Worm (Caenorhabditis elegans) whole organism, L4 larva: ENCODE data around the gene ZC477.7.

ENCODE experiments used
- R02D3.7 ChIP-seq: fragments of 150-350 bp; sonication (generic microtip); optimal IDR thresholded peaks from 3 replicates; lab custom pipeline; 2014; ENCODE audit warnings: missing biosample characterization, missing genetic modification characterization
- aha-1 ChIP-seq: fragments of 150-350 bp; peaks from one replicate; lab custom pipeline; 2014; ENCODE audit warnings: missing biosample characterization, missing genetic modification characterization
- arid-1 ChIP-seq: fragments of 200-800 bp; sonication (Bioruptor generic); conservative IDR thresholded peaks from 2 replicates; pipeline ENCODE4 v1.3.6; 2022; ENCODE audit warnings: missing genetic modification reagents, missing genetic modification characterization, missing compliant biosample characterization
- daf-12 ChIP-seq: fragments of 150-350 bp; optimal IDR thresholded peaks from 2 replicates; lab custom pipeline; 2014; ENCODE audit warnings: missing biosample characterization, missing genetic modification reagents, missing genetic modification characterization
- daf-16 ChIP-seq, 3 experiments: sonication (generic microtip); optimal IDR thresholded peaks; 2 replicates each; lab custom pipeline; 2016 to 2017; ENCODE audit warnings: missing genetic modification characterization in 3 of 3, missing genetic modification reagents in 3 of 3, mild to moderate bottlenecking in 2 of 3, missing compliant biosample characterization in 2 of 3, missing biosample characterization in 1 of 3, moderate library complexity in 1 of 3
- dmd-6 ChIP-seq: fragments of 200-800 bp; sonication (Bioruptor generic); IDR thresholded peaks from 2 replicates; pipeline ENCODE4 v1.3.6; 2022; ENCODE audit warnings: missing genetic modification reagents, missing genetic modification characterization, missing compliant biosample characterization
- dmd-8 ChIP-seq: fragments of 200-800 bp; sonication (Bioruptor generic); IDR thresholded peaks from 2 replicates; pipeline ENCODE4 v1.3.6; 2022; ENCODE audit warnings: missing genetic modification characterization, missing compliant biosample characterization
- dmd-9 ChIP-seq: fragments of 200-800 bp; sonication (Bioruptor generic); IDR thresholded peaks from 2 replicates; pipeline ENCODE4 v1.3.6; 2022; ENCODE audit warnings: missing genetic modification reagents, missing genetic modification characterization, missing compliant biosample characterization
- dpl-1 ChIP-seq: fragments of 150-350 bp; optimal IDR thresholded peaks from 2 replicates; lab custom pipeline; 2014; ENCODE audit warnings: missing biosample characterization, missing genetic modification reagents, missing genetic modification characterization
- dve-1 ChIP-seq: sonication (generic microtip); optimal IDR thresholded peaks from 2 replicates; lab custom pipeline; 2017; ENCODE audit warnings: antibody characterized with exemption, mild to moderate bottlenecking, missing genetic modification characterization, missing compliant biosample characterization; ENCODE audit not compliant: insufficient read depth
- fkh-10 ChIP-seq: fragments of 150-350 bp; optimal IDR thresholded peaks from 2 replicates; lab custom pipeline; 2014; ENCODE audit warnings: missing biosample characterization, missing genetic modification reagents, missing genetic modification characterization
- hlh-11 ChIP-seq: fragments of 200-800 bp; sonication (Bioruptor generic); optimal IDR thresholded peaks from 2 replicates; lab custom pipeline; 2018; ENCODE audit warnings: mild to moderate bottlenecking, missing genetic modification characterization, missing compliant biosample characterization
- hlh-30 ChIP-seq: sonication (generic microtip); optimal IDR thresholded peaks from 2 replicates; lab custom pipeline; 2017; ENCODE audit warnings: antibody characterized with exemption, mild to moderate bottlenecking, missing genetic modification characterization, missing compliant biosample characterization; ENCODE audit not compliant: insufficient read depth
- jun-1 ChIP-seq: fragments of 150-350 bp; optimal IDR thresholded peaks from 2 replicates; lab custom pipeline; 2014; ENCODE audit warnings: missing biosample characterization, missing genetic modification reagents, missing genetic modification characterization
- lin-13 ChIP-seq: fragments of 150-350 bp; optimal IDR thresholded peaks from 2 replicates; lab custom pipeline; 2014; ENCODE audit warnings: missing biosample characterization, missing genetic modification reagents, missing genetic modification characterization
- lin-15B ChIP-seq: fragments of 150-350 bp; sonication (generic microtip); optimal IDR thresholded peaks from 3 replicates; lab custom pipeline; 2014; ENCODE audit warnings: missing biosample characterization, missing genetic modification characterization
- lin-38 ChIP-seq: fragments of 200-800 bp; sonication (Bioruptor generic); IDR thresholded peaks from 2 replicates; pipeline ENCODE4 v1.3.6; 2022; ENCODE audit warnings: missing genetic modification reagents, missing genetic modification characterization, missing compliant biosample characterization
- lsy-2 ChIP-seq, 2 experiments: fragments of 150-350 bp in 1 of 2; sonication (generic microtip) in 1 of 2; optimal IDR thresholded peaks; 2 replicates each; lab custom pipeline; 2014 to 2017; ENCODE audit warnings: missing biosample characterization in 2 of 2, missing genetic modification characterization in 2 of 2
- mdl-1 ChIP-seq, 2 experiments: fragments of 150-350 bp in 1 of 2; sonication (generic microtip) in 1 of 2; optimal IDR thresholded peaks; 2 replicates each; lab custom pipeline; 2014 to 2017; ENCODE audit warnings: missing biosample characterization in 2 of 2, missing genetic modification characterization in 2 of 2
- mep-1 ChIP-seq: fragments of 150-350 bp; sonication (generic microtip); optimal IDR thresholded peaks from 3 replicates; lab custom pipeline; 2014; ENCODE audit warnings: missing biosample characterization, missing genetic modification characterization
- mes-2 ChIP-seq: sonication (generic microtip); optimal IDR thresholded peaks from 2 replicates; lab custom pipeline; 2016; ENCODE audit warnings: missing genotype, mild to moderate bottlenecking, missing genetic modification characterization, missing compliant biosample characterization; ENCODE audit not compliant: poor library complexity, severe bottlenecking
- mxl-3 ChIP-seq: fragments of 200-800 bp; sonication (Bioruptor generic); optimal IDR thresholded peaks from 2 replicates; lab custom pipeline; 2018; ENCODE audit warnings: mild to moderate bottlenecking, missing genetic modification characterization, missing compliant biosample characterization
- nhr-28 ChIP-seq: fragments of 150-350 bp; optimal IDR thresholded peaks from 2 replicates; lab custom pipeline; 2014; ENCODE audit warnings: missing biosample characterization, missing genetic modification characterization
- nhr-76 ChIP-seq: fragments of 150-350 bp; optimal IDR thresholded peaks from 2 replicates; lab custom pipeline; 2014; ENCODE audit warnings: missing biosample characterization, missing genetic modification characterization
- nhr-77 ChIP-seq: fragments of 150-350 bp; optimal IDR thresholded peaks from 2 replicates; lab custom pipeline; 2014; ENCODE audit warnings: missing biosample characterization, missing genetic modification characterization
- pqm-1 ChIP-seq: sonication (generic microtip); optimal IDR thresholded peaks from 2 replicates; lab custom pipeline; 2017; ENCODE audit warnings: missing biosample characterization, missing genetic modification characterization
- rbr-2 ChIP-seq: sonication (generic microtip); optimal IDR thresholded peaks from 2 replicates; lab custom pipeline; 2016; ENCODE audit warnings: missing genotype, missing genetic modification characterization, missing compliant biosample characterization
- spr-3 ChIP-seq: fragments of 200-800 bp; sonication (Bioruptor generic); optimal IDR thresholded peaks from 2 replicates; lab custom pipeline; 2018; ENCODE audit warnings: mild to moderate bottlenecking, missing genetic modification characterization, missing compliant biosample characterization
- tag-97 ChIP-seq: fragments of 200-800 bp; sonication (Bioruptor generic); IDR thresholded peaks from 2 replicates; pipeline ENCODE4 v1.3.6; 2022; ENCODE audit warnings: missing genetic modification characterization, missing compliant biosample characterization
- unc-39 ChIP-seq: sonication (generic microtip); optimal IDR thresholded peaks from 2 replicates; lab custom pipeline; 2017; ENCODE audit warnings: missing biosample characterization, missing genetic modification characterization
- unc-62 ChIP-seq, 3 experiments: fragments of 150-350 bp in 1 of 3; sonication (generic microtip); optimal IDR thresholded peaks in 2 of 3; peaks in 1 of 3; 1 replicate in 1 of 3; 2 replicates in 2 of 3; lab custom pipeline; 2014 to 2017; ENCODE audit warnings: missing biosample characterization in 3 of 3, missing genetic modification characterization in 3 of 3, missing genetic modification reagents in 3 of 3, missing genotype in 1 of 3
- zfp-2 ChIP-seq: sonication (generic microtip); optimal IDR thresholded peaks from 2 replicates; lab custom pipeline; 2016; ENCODE audit warnings: mild to moderate bottlenecking, missing genetic modification characterization, missing compliant biosample characterization

ZC477.7 gene

DNA sequence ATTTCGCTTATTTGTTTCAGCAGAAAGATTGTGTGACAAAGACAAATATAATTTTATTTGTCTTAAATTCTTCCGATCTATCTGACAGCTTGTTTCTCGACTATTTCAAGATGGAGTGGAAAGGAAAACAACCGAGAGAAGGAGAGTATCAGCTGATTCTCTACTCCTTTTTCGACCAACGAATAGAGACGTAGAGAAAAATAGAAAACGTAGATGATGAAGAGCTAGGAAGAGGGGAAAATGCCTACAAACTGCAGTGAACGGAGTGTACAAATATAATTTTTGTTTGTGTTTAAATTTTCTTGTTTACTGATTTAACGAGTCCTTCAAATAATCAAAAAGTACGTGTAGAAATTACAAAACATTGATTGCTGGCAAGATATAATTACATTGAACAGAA is 36.5 kb upstream of the ZC477.7 start:
- TF ChIP-seq rbr-2 (tag; lab: Kevin White, UChicago) (peak; percentile 13), nhr-77 (peak; percentile 6), lin-13 (GFP tag; lab: Kevin White, UChicago) (no peak), lin-38 (GFP tag; lab: Robert Waterston, UW) (peak; percentile 29; the same call in 1 of the 2 replicates), lsy-2 (tag; optimal IDR thresholded peaks at IDR 0.05; lab: Kevin White, UChicago) (peak in 1 of 2 experiments; percentile 64), arid-1 (GFP tag; lab: Robert Waterston, UW) (no peak), hlh-11 (tag; lab: Kevin White, UChicago) (peak; percentile 69), zfp-2 (tag; lab: Kevin White, UChicago) (no peak), nhr-28 (tag; lab: Kevin White, UChicago) (peak; percentile 57), fkh-10 (peak; percentile 15), dve-1 (tag; lab: Kevin White, UChicago) (peak; percentile 25), daf-16 (GFP tag; optimal IDR thresholded peaks at IDR 0.05; lab: Kevin White, UChicago) (no peak), daf-16 (tag; optimal IDR thresholded peaks at IDR 0.05; lab: Kevin White, UChicago) (peak; percentile 75), mep-1 (tag; lab: Kevin White, UChicago) (peak; percentile 38), mes-2 (tag; lab: Kevin White, UChicago) (peak; percentile 6), hlh-30 (tag; lab: Kevin White, UChicago) (peak; percentile 73), dmd-8 (GFP tag; lab: Robert Waterston, UW) (no peak)

DNA sequence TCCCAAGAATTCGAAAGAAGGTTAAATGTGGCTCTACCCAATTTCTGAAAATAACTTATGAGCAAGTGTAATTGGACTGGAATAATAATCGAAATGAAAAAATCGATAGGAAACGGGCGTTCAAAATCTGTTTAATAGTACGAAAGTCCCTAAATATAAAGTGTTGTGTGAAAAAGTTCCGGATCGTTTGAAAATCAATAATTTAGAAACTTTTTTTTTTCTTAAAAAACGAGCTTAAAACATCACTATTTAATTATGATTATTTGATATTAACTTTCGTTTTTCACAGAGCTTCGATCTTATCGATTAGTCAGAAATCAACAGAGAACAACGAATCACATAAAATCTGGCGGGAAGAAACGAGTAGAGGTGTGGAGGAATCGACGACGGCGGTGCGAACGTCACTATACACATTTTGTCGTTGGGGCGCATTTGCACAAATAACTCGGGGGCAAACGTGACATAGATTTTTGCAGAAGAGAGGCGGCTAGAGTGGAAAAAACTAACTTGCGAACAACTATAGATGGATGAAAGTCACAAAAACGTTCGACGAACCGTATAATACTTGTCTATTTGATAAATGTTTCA is 33.5 kb upstream of the ZC477.7 start, which contains the start of gene hecd-1:
Gene hecd-1 (minus strand): TSS at position 51 of the 588 bp plus-strand sequence.
- TF ChIP-seq aha-1 (tag; lab: Kevin White, UChicago) (peak; percentile 79), mes-2 (tag; lab: Kevin White, UChicago) (peak; percentile 13), lsy-2 (tag; optimal IDR thresholded peaks at IDR 0.05; lab: Kevin White, UChicago) (peak in 1 of 2 experiments; percentile 56), hlh-11 (tag; lab: Kevin White, UChicago) (peak; percentile 14), dpl-1 (GFP tag; lab: Kevin White, UChicago) (peak; percentile 20), dmd-9 (GFP tag; lab: Robert Waterston, UW) (no peak), tag-97 (GFP tag; lab: Robert Waterston, UW) (no peak), lin-15B (tag; lab: Kevin White, UChicago) (no peak), unc-39 (tag; lab: Kevin White, UChicago) (no peak), nhr-28 (tag; lab: Kevin White, UChicago) (peak; percentile 40), mep-1 (tag; lab: Kevin White, UChicago) (peak; percentile 23), lin-38 (GFP tag; lab: Robert Waterston, UW) (peak; percentile 68), mdl-1 (tag; optimal IDR thresholded peaks at IDR 0.05; lab: Kevin White, UChicago) (peak in 1 of 2 experiments; percentile 25), nhr-76 (tag; lab: Kevin White, UChicago) (no peak), mxl-3 (peak; percentile 37), dve-1 (tag; lab: Kevin White, UChicago) (peak; percentile 16), hlh-30 (tag; lab: Kevin White, UChicago) (peak; percentile 79), daf-12 (no peak)
- TF ChIP-seq, all 104 proteins: peak for 12

DNA sequence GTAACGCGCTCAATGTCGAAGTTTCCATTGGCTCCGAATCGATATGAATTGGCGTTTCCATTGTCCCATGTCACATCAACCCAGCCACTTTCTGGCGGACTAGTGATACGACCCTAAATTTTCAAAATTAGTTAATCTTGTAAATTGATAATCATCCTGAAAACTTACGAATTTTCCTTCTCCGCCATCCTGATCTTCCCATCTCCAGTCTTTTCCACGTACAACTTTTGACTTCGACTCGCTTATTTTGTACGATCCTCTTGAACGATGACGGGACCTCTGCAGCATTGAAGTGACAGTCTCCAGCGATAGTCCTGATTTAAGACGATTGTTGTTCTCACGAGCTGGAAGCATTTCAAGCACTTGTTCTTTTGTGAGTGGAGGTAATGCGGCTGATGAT is 27.9 kb upstream of the ZC477.7 start:
- TF ChIP-seq spr-3, result no peak
- no peak for TF ChIP-seq dmd-6 (GFP tag; lab: Robert Waterston, UW)
- no peak for TF ChIP-seq jun-1
- TF ChIP-seq unc-62 (GFP tag; optimal IDR thresholded peaks at IDR 0.05 in 1 of 2; lab: Kevin White, UChicago), result peak in 1 of 2 experiments; percentile 97
- TF ChIP-seq unc-62 (tag; optimal IDR thresholded peaks at IDR 0.05; lab: Kevin White, UChicago), result no peak

DNA sequence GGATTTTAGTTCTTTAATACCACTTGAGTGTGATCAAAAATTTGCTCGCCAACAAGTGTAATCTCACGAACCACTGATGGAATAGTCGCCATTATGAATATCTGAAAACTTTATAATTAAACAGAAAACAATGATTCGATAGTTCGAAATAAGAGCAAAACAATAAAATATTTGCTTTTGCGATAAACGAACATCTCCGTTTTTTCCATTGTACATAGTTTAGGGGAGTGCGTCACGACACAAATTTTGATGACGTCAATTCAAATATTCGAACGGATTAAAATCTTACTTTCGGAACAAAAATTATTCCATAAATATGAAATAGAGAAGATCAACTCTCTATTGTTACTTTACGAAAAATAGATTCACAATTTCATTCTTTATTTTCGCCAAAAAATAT is 22.7 kb upstream of the ZC477.7 start, which contains the start of gene mutd-1:
Gene mutd-1 (minus strand): TSS at position 101 of the 400 bp plus-strand sequence.
- TF ChIP-seq R02D3.7 (tag; lab: Kevin White, UChicago) (no peak), pqm-1 (tag; lab: Kevin White, UChicago) (no peak), lsy-2 (tag; optimal IDR thresholded peaks at IDR 0.05; lab: Kevin White, UChicago) (peak in 1 of 2 experiments; percentile 6), aha-1 (tag; lab: Kevin White, UChicago) (peak; percentile 1)
